Fruit fly (Drosophila melanogaster) whole organism, adult: ENCODE measurements around the gene eIF4A.

ENCODE experiments used
- CG11617 ChIP-seq: fragments of 200-800 bp; sonication (Bioruptor generic); optimal IDR thresholded peaks from 2 replicates; lab custom pipeline; 2017; ENCODE audit warnings: mild to moderate bottlenecking, missing biosample characterization, missing genetic modification reagents, missing genetic modification characterization
- CG12768 ChIP-seq: fragments of 200-800 bp; sonication (Bioruptor generic); optimal IDR thresholded peaks from 2 replicates; lab custom pipeline; 2017; ENCODE audit warnings: missing biosample characterization, missing genetic modification characterization, mild to moderate bottlenecking, moderate library complexity, missing genetic modification reagents
- CG14711 ChIP-seq: fragments of 200-800 bp; sonication (Bioruptor generic); optimal IDR thresholded peaks from 2 replicates; lab custom pipeline; 2018; ENCODE audit warnings: missing biosample characterization, mild to moderate bottlenecking, missing genetic modification characterization, moderate library complexity
- CG1620 ChIP-seq: fragments of 200-800 bp; sonication (Bioruptor generic); optimal IDR thresholded peaks from 2 replicates; lab custom pipeline; 2016; ENCODE audit warnings: missing biosample characterization, missing genetic modification characterization
- CG33017 ChIP-seq: fragments of 200-800 bp; sonication (Bioruptor generic); optimal IDR thresholded peaks from 2 replicates; lab custom pipeline; 2018; ENCODE audit warnings: missing biosample characterization, mild to moderate bottlenecking, missing genetic modification characterization, moderate library complexity
- CG5204 ChIP-seq: fragments of 200-800 bp; sonication (Bioruptor generic); optimal IDR thresholded peaks from 2 replicates; lab custom pipeline; 2016; ENCODE audit warnings: missing biosample characterization, missing genetic modification characterization
- CG7045 ChIP-seq: fragments of 200-800 bp; sonication (Bioruptor generic); optimal IDR thresholded peaks from 2 replicates; lab custom pipeline; 2017; ENCODE audit warnings: missing biosample characterization, mild to moderate bottlenecking, missing genetic modification characterization
- CG7101 ChIP-seq: fragments of 200-800 bp; sonication (Bioruptor generic); optimal IDR thresholded peaks from 2 replicates; lab custom pipeline; 2018; ENCODE audit warnings: missing biosample characterization, mild to moderate bottlenecking, missing genetic modification characterization, moderate library complexity
- Clk ChIP-seq: fragments of 200-800 bp; sonication (Bioruptor generic); optimal IDR thresholded peaks from 2 replicates; lab custom pipeline; 2017; ENCODE audit warnings: missing biosample characterization, missing genetic modification characterization
- Crg-1 ChIP-seq: fragments of 200-800 bp; sonication (Bioruptor generic); optimal IDR thresholded peaks from 2 replicates; lab custom pipeline; 2016; ENCODE audit warnings: missing biosample characterization, missing genetic modification characterization
- Hr96 ChIP-seq: fragments of 200-800 bp; sonication (Bioruptor generic); optimal IDR thresholded peaks from 2 replicates; lab custom pipeline; 2016; ENCODE audit warnings: missing biosample characterization, missing genetic modification characterization
- Mnt ChIP-seq: fragments of 200-800 bp; sonication (Bioruptor generic); optimal IDR thresholded peaks from 2 replicates; lab custom pipeline; 2016; ENCODE audit warnings: missing biosample characterization, mild to moderate bottlenecking, missing genetic modification characterization
- bab1 ChIP-seq: fragments of 200-800 bp; sonication (Bioruptor generic); optimal IDR thresholded peaks from 3 replicates; lab custom pipeline; 2019; ENCODE audit warnings: missing biosample characterization, mild to moderate bottlenecking, missing genetic modification characterization, moderate library complexity
- cic ChIP-seq: fragments of 200-800 bp; sonication (Bioruptor generic); optimal IDR thresholded peaks from 2 replicates; lab custom pipeline; 2017; ENCODE audit warnings: missing biosample characterization, mild to moderate bottlenecking, missing genetic modification characterization, moderate library complexity
- cnc ChIP-seq, 2 experiments: fragments of >200 bp; optimal IDR thresholded peaks; 2 replicates each; lab custom pipeline; 2017
- kay ChIP-seq: fragments of 200-800 bp; sonication (Bioruptor generic); peaks from one replicate; lab custom pipeline; 2016; ENCODE audit warnings: missing biosample characterization, missing genetic modification characterization, borderline replicate concordance
- ovo ChIP-seq: fragments of 200-800 bp; sonication (Bioruptor generic); optimal IDR thresholded peaks from 2 replicates; lab custom pipeline; 2016; ENCODE audit warnings: missing biosample characterization, missing genetic modification characterization
- pad ChIP-seq: fragments of 200-800 bp; sonication (Bioruptor generic); optimal IDR thresholded peaks from 3 replicates; lab custom pipeline; 2017; ENCODE audit warnings: missing biosample characterization, missing genetic modification characterization, mild to moderate bottlenecking, moderate library complexity, missing genetic modification reagents
- tj ChIP-seq: fragments of 200-800 bp; sonication (Bioruptor generic); optimal IDR thresholded peaks from 3 replicates; lab custom pipeline; 2017; ENCODE audit warnings: missing biosample characterization, mild to moderate bottlenecking, missing genetic modification characterization, moderate library complexity
- toe ChIP-seq: fragments of 200-800 bp; sonication (Bioruptor generic); optimal IDR thresholded peaks from 2 replicates; lab custom pipeline; 2016; ENCODE audit warnings: missing biosample characterization, missing genetic modification characterization

Gene eIF4A

dm6 chr2L:5967702-5968616 is 13.6 kb upstream of the eIF4A start, which contains the start of the genes CG13992 and Ucp4C:
Gene CG13992 (minus strand): TSS chr2L:5967752.
Gene Ucp4C (plus strand): TSS chr2L:5968566.
- TF ChIP-seq tj (GFP tag; lab: Kevin White, UChicago) (peak; percentile 99), bab1 (GFP tag; lab: Kevin White, UChicago) (peak; percentile 21), CG11617 (GFP tag; lab: Kevin White, UChicago) (no peak)

dm6 chr2L:5969559-5969958 is 12.0 kb upstream of the eIF4A start, which contains the start of gene Ucp4B:
Gene Ucp4B (plus strand): TSS chr2L:5969859.
- TF ChIP-seq cic (GFP tag; lab: Kevin White, UChicago) (no peak), CG5204 (GFP tag; lab: Kevin White, UChicago) (no peak), CG7101 (tag; lab: Kevin White, UChicago) (no peak), toe (GFP tag; lab: Kevin White, UChicago) (no peak), kay (GFP tag; lab: Kevin White, UChicago) (no peak), tj (GFP tag; lab: Kevin White, UChicago) (no peak), pad (GFP tag; lab: Kevin White, UChicago) (no peak), ovo (GFP tag; lab: Kevin White, UChicago) (no peak), CG1620 (no peak), CG11617 (GFP tag; lab: Kevin White, UChicago) (no peak), CG7045 (GFP tag; lab: Kevin White, UChicago) (no peak)

dm6 chr2L:5971093-5971808 is 10.3 kb upstream of the eIF4A start:
- TF ChIP-seq CG5204 (GFP tag; lab: Kevin White, UChicago) (no peak), kay (GFP tag; lab: Kevin White, UChicago) (no peak)

dm6 chr2L:5972005-5972404 is 9.6 kb upstream of the eIF4A start:
- TF ChIP-seq cnc (optimal IDR thresholded peaks at IDR 0.05; lab: Kevin White, UChicago), result no peak
- no peak for TF ChIP-seq Crg-1 (GFP tag; lab: Kevin White, UChicago)
- TF ChIP-seq CG1620, result no peak
- TF ChIP-seq CG12768 (GFP tag; lab: Kevin White, UChicago), result no peak

dm6 chr2L:5972588-5973236 is 8.9 kb upstream of the eIF4A start:
- TF ChIP-seq CG12768 (GFP tag; lab: Kevin White, UChicago), result no peak
- no peak for TF ChIP-seq CG11617 (GFP tag; lab: Kevin White, UChicago)
- TF ChIP-seq tj (GFP tag; lab: Kevin White, UChicago), result peak; percentile 88
- TF ChIP-seq CG14711 (tag; lab: Kevin White, UChicago), result no peak
- no peak for TF ChIP-seq ovo (GFP tag; lab: Kevin White, UChicago)
- no peak for TF ChIP-seq toe (GFP tag; lab: Kevin White, UChicago)
- no peak for TF ChIP-seq CG7045 (GFP tag; lab: Kevin White, UChicago)
- TF ChIP-seq Mnt (GFP tag; lab: Kevin White, UChicago), result no peak
- no peak for TF ChIP-seq Clk
- TF ChIP-seq bab1 (GFP tag; lab: Kevin White, UChicago), result no peak
- TF ChIP-seq pad (GFP tag; lab: Kevin White, UChicago), result no peak
- TF ChIP-seq CG7101 (tag; lab: Kevin White, UChicago), result no peak
- no peak for TF ChIP-seq CG5204 (GFP tag; lab: Kevin White, UChicago)
- TF ChIP-seq Hr96 (GFP tag; lab: Kevin White, UChicago), result no peak
- no peak for TF ChIP-seq Crg-1 (GFP tag; lab: Kevin White, UChicago)
- peak; percentile 57 for TF ChIP-seq kay (GFP tag; lab: Kevin White, UChicago)

- TF ChIP-seq cic (GFP tag; lab: Kevin White, UChicago), result peak; percentile 46
- peak; percentile 17 for TF ChIP-seq CG33017 (tag; lab: Kevin White, UChicago)
- peak; percentile 59 for TF ChIP-seq Clk
- TF ChIP-seq CG7101 (tag; lab: Kevin White, UChicago), result peak; percentile 70
- no peak for TF ChIP-seq cnc (optimal IDR thresholded peaks at IDR 0.05; lab: Kevin White, UChicago)
- peak; percentile 89 for TF ChIP-seq kay (GFP tag; lab: Kevin White, UChicago)
- peak; percentile 85 for TF ChIP-seq Crg-1 (GFP tag; lab: Kevin White, UChicago)
- TF ChIP-seq Hr96 (GFP tag; lab: Kevin White, UChicago), result no peak
- TF ChIP-seq CG7045 (GFP tag; lab: Kevin White, UChicago), result peak; percentile 73
- TF ChIP-seq pad (GFP tag; lab: Kevin White, UChicago), result peak; percentile 50
- no peak for TF ChIP-seq bab1 (GFP tag; lab: Kevin White, UChicago)
- peak; percentile 12 for TF ChIP-seq toe (GFP tag; lab: Kevin White, UChicago)
- peak; percentile 41 for TF ChIP-seq CG1620
- TF ChIP-seq CG14711 (tag; lab: Kevin White, UChicago), result peak; percentile 52
- TF ChIP-seq CG11617 (GFP tag; lab: Kevin White, UChicago), result peak; percentile 47
- TF ChIP-seq Mnt (GFP tag; lab: Kevin White, UChicago), result peak; percentile 46
- TF ChIP-seq ovo (GFP tag; lab: Kevin White, UChicago), result peak; percentile 79
- TF ChIP-seq CG12768 (GFP tag; lab: Kevin White, UChicago), result peak; percentile 76
- peak; percentile 4 for TF ChIP-seq tj (GFP tag; lab: Kevin White, UChicago)
- TF ChIP-seq CG5204 (GFP tag; lab: Kevin White, UChicago), result no peak
Measured at dm6 chr2L:5974122-5974521, 7.4 kb upstream of the eIF4A start.
